Fruit fly (Drosophila melanogaster): ENCODE data around the gene capt.
A peak's percentile ranks its signal among the peaks of the same experiment; 100 is the strongest.

Gene capt

dm6 chr2L:1177522-1177921 lies 19.5 kb upstream of the capt start, which contains the start of gene CG4896 (continued):
- no peak for TF ChIP-seq CG2199 (GFP tag; IDR thresholded peaks at IDR 0.05)
- TF ChIP-seq CG4617 (GFP tag; optimal IDR thresholded peaks at IDR 0.05; ENCODE audit: borderline replicate concordance): peak; percentile 80
- no peak for TF ChIP-seq mirr (GFP tag; optimal IDR thresholded peaks at IDR 0.05)
- no peak for TF ChIP-seq CG1602 (GFP tag; optimal IDR thresholded peaks at IDR 0.05)
- TF ChIP-seq Fer3 (tag; optimal IDR thresholded peaks at IDR 0.05): no peak
- no peak for TF ChIP-seq Awh (GFP tag; IDR thresholded peaks at IDR 0.05)
- TF ChIP-seq CG14441 (GFP tag; IDR thresholded peaks at IDR 0.05): no peak
- TF ChIP-seq CG10959 (GFP tag; IDR thresholded peaks at IDR 0.05): no peak
- TF ChIP-seq CkIIα-i1 (GFP tag; IDR thresholded peaks at IDR 0.05): no peak
- no peak for TF ChIP-seq CG12299 (tag; optimal IDR thresholded peaks at IDR 0.05)
- no peak for TF ChIP-seq Bteb2 (GFP tag; optimal IDR thresholded peaks at IDR 0.05)
- peak; percentile 65 for TF ChIP-seq unc-4 (GFP tag; IDR thresholded peaks at IDR 0.05; ENCODE audit: partially characterized antibody)
- TF ChIP-seq lilli (GFP tag; optimal IDR thresholded peaks at IDR 0.05): no peak
- TF ChIP-seq CG13624 (GFP tag; optimal IDR thresholded peaks at IDR 0.05): no peak
- TF ChIP-seq Dip3 (GFP tag; optimal IDR thresholded peaks at IDR 0.05): no peak
- TF ChIP-seq D19A (tag; optimal IDR thresholded peaks at IDR 0.05): no peak
- peak; percentile 20 for TF ChIP-seq her (GFP tag; optimal IDR thresholded peaks at IDR 0.05)
- no peak for TF ChIP-seq cad (GFP tag; optimal IDR thresholded peaks at IDR 0.05)
- TF ChIP-seq Fer1 (GFP tag; optimal IDR thresholded peaks at IDR 0.05): no peak
- TF ChIP-seq CG17359 (tag; optimal IDR thresholded peaks at IDR 0.05): no peak
- no peak for TF ChIP-seq Sry-β (GFP tag; optimal IDR thresholded peaks at IDR 0.05)
- no peak for TF ChIP-seq Trl (optimal IDR thresholded peaks at IDR 0.05)
- TF ChIP-seq Trl (GFP tag; optimal IDR thresholded peaks at IDR 0.05): peak; percentile 17
- TF ChIP-seq CG13287 (GFP tag; IDR thresholded peaks at IDR 0.05; ENCODE audit: partially characterized antibody): peak; percentile 76
- peak; percentile 82 for TF ChIP-seq Med (GFP tag)
- no peak for TF ChIP-seq CG4282 (GFP tag; optimal IDR thresholded peaks at IDR 0.05)
- peak; percentile 51 for TF ChIP-seq Ets97D (GFP tag; optimal IDR thresholded peaks at IDR 0.05)
- TF ChIP-seq CG15696 (tag; optimal IDR thresholded peaks at IDR 0.05): no peak
- peak; percentile 49; the same call in 1 of the 3 replicates for TF ChIP-seq ci (GFP tag; IDR thresholded peaks at IDR 0.05)
- no peak for TF ChIP-seq CG1832 (GFP tag; optimal IDR thresholded peaks at IDR 0.05)
- no peak for TF ChIP-seq wdn (GFP tag; IDR thresholded peaks at IDR 0.05)
- no peak for TF ChIP-seq br (optimal IDR thresholded peaks at IDR 0.05)
- TF ChIP-seq CG15073 (GFP tag; optimal IDR thresholded peaks at IDR 0.05): no peak
- TF ChIP-seq al (GFP tag; IDR thresholded peaks at IDR 0.05): no peak
- no peak for TF ChIP-seq CG11695 (GFP tag; IDR thresholded peaks at IDR 0.05)
- TF ChIP-seq CG15601 (tag; optimal IDR thresholded peaks at IDR 0.05): no peak
- TF ChIP-seq CG11085 (GFP tag; IDR thresholded peaks at IDR 0.05): no peak
- no peak for TF ChIP-seq Rx (GFP tag; IDR thresholded peaks at IDR 0.05)

- no peak for TF ChIP-seq Eip74EF (GFP tag; optimal IDR thresholded peaks at IDR 0.05)
- no peak for TF ChIP-seq CG6813 (GFP tag; optimal IDR thresholded peaks at IDR 0.05)
- TF ChIP-seq CG43689 (GFP tag; IDR thresholded peaks at IDR 0.05): no peak
- TF ChIP-seq pzg (GFP tag; optimal IDR thresholded peaks at IDR 0.05): peak; percentile 51
- no peak for TF ChIP-seq MESR4 (GFP tag; optimal IDR thresholded peaks at IDR 0.05)
- peak; percentile 80 for TF ChIP-seq Ssrp (tag; optimal IDR thresholded peaks at IDR 0.05)
- peak; percentile 70 for TF ChIP-seq CG17328 (GFP tag; IDR thresholded peaks at IDR 0.05)
- TF ChIP-seq Hr51 (GFP tag; optimal IDR thresholded peaks at IDR 0.05): peak in 1 of 2 experiments; percentile 83
- TF ChIP-seq Bgb (GFP tag; IDR thresholded peaks at IDR 0.05; ENCODE audit: partially characterized antibody): peak; percentile 63
- TF ChIP-seq CTCF (GFP tag; optimal IDR thresholded peaks at IDR 0.05): no peak
- peak; percentile 43; the same call in 1 of the 2 replicates for TF ChIP-seq Adf1 (GFP tag; IDR thresholded peaks at IDR 0.05)
- TF ChIP-seq pnt (GFP tag; optimal IDR thresholded peaks at IDR 0.05): peak; percentile 80
- TF ChIP-seq tio (GFP tag; optimal IDR thresholded peaks at IDR 0.05): no peak
- peak; percentile 96 for TF ChIP-seq Sry-δ (GFP tag; optimal IDR thresholded peaks at IDR 0.05)
- TF ChIP-seq dati (GFP tag; IDR thresholded peaks at IDR 0.05): no peak
- TF ChIP-seq CG15514 (GFP tag; optimal IDR thresholded peaks at IDR 0.05): peak; percentile 79
- TF ChIP-seq Hey (tag; optimal IDR thresholded peaks at IDR 0.05): no peak
Observed at dm6 chr2L:1172704-1173107, 14.6 kb upstream of the capt start, which contains the start of the genes Charon and CG4887. Gene Charon (minus strand): TSS chr2L:1172805. Gene CG4887 (plus strand): TSS chr2L:1173009.
